Worm (Caenorhabditis elegans) whole organism, L4 larva: ENCODE measurements around the gene T03F6.6.

Source experiments
- D1046.2 ChIP-seq: fragments of 200-800 bp; sonication (Bioruptor generic); IDR thresholded peaks from 2 replicates; pipeline ENCODE4 v1.3.6; 2022; ENCODE audit warnings: missing genetic modification characterization, missing compliant biosample characterization
- lin-13 ChIP-seq: fragments of 150-350 bp; optimal IDR thresholded peaks from 2 replicates; lab custom pipeline; 2014; ENCODE audit warnings: missing biosample characterization, missing genetic modification reagents, missing genetic modification characterization
- lin-39 ChIP-seq: fragments of 150-350 bp; optimal IDR thresholded peaks from 2 replicates; lab custom pipeline; 2014; ENCODE audit warnings: missing biosample characterization, missing genetic modification reagents, missing genetic modification characterization
- lir-3 ChIP-seq: sonication (generic microtip); optimal IDR thresholded peaks from 2 replicates; lab custom pipeline; 2016; ENCODE audit warnings: mild to moderate bottlenecking, missing genetic modification characterization, missing compliant biosample characterization
- nhr-6 ChIP-seq: fragments of 150-350 bp; optimal IDR thresholded peaks from 2 replicates; lab custom pipeline; 2014; ENCODE audit warnings: missing biosample characterization, missing genetic modification characterization
- nhr-76 ChIP-seq: fragments of 150-350 bp; optimal IDR thresholded peaks from 2 replicates; lab custom pipeline; 2014; ENCODE audit warnings: missing biosample characterization, missing genetic modification characterization

DNA sequence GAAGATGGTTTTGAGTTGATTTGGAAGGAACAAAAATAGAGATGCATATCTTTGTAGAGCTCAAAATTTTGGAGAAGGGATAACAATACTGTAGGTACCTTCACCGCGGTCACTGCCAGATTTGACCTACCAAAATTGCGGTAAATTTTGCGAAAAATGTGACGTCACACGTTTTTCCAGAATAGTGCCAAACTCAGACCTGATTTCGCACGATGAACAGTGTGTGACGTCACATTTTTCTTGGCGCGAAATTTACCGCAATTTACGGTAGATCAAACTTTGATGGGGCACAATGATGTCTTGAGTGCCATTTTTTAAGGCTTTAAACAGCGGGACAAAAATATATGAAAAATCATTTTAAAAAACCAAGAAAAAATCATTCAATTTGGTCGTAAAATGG is 51.2 kb downstream of the T03F6.6 start:
- TF ChIP-seq lir-3 (tag; lab: Kevin White, UChicago) = no peak
- TF ChIP-seq nhr-6 (tag; lab: Kevin White, UChicago) = no peak
- no peak for TF ChIP-seq nhr-76 (tag; lab: Kevin White, UChicago)
- no peak for TF ChIP-seq D1046.2 (GFP tag; lab: Robert Waterston, UW)
- TF ChIP-seq lin-13 (GFP tag; lab: Kevin White, UChicago) = no peak
- no peak for TF ChIP-seq lin-39 (tag; lab: Kevin White, UChicago)
